Worm (Caenorhabditis elegans) whole organism, young adult: ENCODE measurements around the gene tmem-218.

ENCODE experiments used
- F23B12.7 ChIP-seq: sonication (generic microtip); optimal IDR thresholded peaks from 2 replicates; lab custom pipeline; 2017; ENCODE audit warnings: missing genetic modification characterization, mild to moderate bottlenecking, missing compliant biosample characterization, antibody characterized with exemption, moderate library complexity; ENCODE audit not compliant: insufficient read depth
- Y95B8A.8 ChIP-seq: fragments of 200-800 bp; sonication (Bioruptor generic); IDR thresholded peaks from 2 replicates; pipeline ENCODE4 v1.3.6; 2022; ENCODE audit warnings: missing genetic modification reagents, missing genetic modification characterization, missing compliant biosample characterization
- ccch-3 ChIP-seq: fragments of 200-800 bp; sonication (Bioruptor generic); optimal IDR thresholded peaks from 2 replicates; lab custom pipeline; 2018; ENCODE audit warnings: mild to moderate bottlenecking, missing genetic modification characterization, missing compliant biosample characterization
- ceh-27 ChIP-seq: fragments of 200-800 bp; sonication (Bioruptor generic); optimal IDR thresholded peaks from 2 replicates; lab custom pipeline; 2018; ENCODE audit warnings: mild to moderate bottlenecking, missing genetic modification characterization, moderate library complexity, missing compliant biosample characterization
- efl-1 ChIP-seq: fragments of 150-350 bp; optimal IDR thresholded peaks from 2 replicates; lab custom pipeline; 2014; ENCODE audit warnings: missing biosample characterization, missing genetic modification reagents, missing genetic modification characterization
- him-1 ChIP-seq: sonication (generic microtip); optimal IDR thresholded peaks from 2 replicates; lab custom pipeline; 2016; ENCODE audit warnings: missing genotype, missing genetic modification reagents, missing genetic modification characterization, missing compliant biosample characterization
- unc-62 ChIP-seq: fragments of 150-350 bp; optimal IDR thresholded peaks from 2 replicates; lab custom pipeline; 2014; ENCODE audit warnings: missing biosample characterization, missing genetic modification reagents, missing genetic modification characterization

DNA sequence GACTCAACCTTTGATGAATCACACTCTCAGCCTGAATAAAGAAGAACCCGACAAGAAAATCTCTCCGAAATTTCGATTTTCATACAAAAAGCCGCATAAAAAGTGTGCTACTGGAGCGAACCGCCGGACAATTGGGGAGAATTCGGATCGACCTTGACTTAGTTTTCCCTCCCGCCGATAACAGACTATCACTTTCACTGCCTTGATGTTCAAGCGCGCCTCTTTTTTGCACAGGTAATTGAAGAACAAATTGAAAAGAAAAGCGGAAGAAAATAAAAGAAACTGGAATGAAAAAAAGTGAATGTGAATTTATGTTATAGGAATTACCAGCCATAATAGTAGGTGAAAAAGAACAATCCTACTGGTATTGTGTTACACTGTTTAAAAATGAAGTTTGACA lies 36.5 kb downstream of the tmem-218 start:
- TF ChIP-seq him-1 (no peak), unc-62 (GFP tag; lab: Kevin White, UChicago) (no peak), ceh-27 (GFP tag; lab: Kevin White, UChicago) (no peak), Y95B8A.8 (GFP tag; lab: Robert Waterston, UW) (no peak), efl-1 (no peak), F23B12.7 (tag; lab: Kevin White, UChicago) (no peak), ccch-3 (GFP tag; lab: Kevin White, UChicago) (no peak)
